Fruit fly (Drosophila melanogaster) whole organism, embryonic: Measurements from ENCODE around the gene Pk34A.

Experiments used
- Ada2b ChIP-seq: fragments of 200-800 bp; sonication (Bioruptor generic); IDR thresholded peaks from 2 replicates; pipeline ENCODE4 v1.3.6; 2022; ENCODE audit warnings: missing biosample characterization, missing genetic modification characterization
- Awh ChIP-seq: fragments of 200-800 bp; sonication (Bioruptor generic); IDR thresholded peaks from 2 replicates; pipeline ENCODE4, ENCODE4 v1.3.6; 2022; ENCODE audit warnings: missing biosample characterization, missing genetic modification characterization
- BtbVII ChIP-seq: fragments of 200-800 bp; sonication (Bioruptor generic); optimal IDR thresholded peaks from 3 replicates; lab custom pipeline; 2017; ENCODE audit warnings: missing biosample characterization, mild to moderate bottlenecking, missing genetic modification characterization
- CG12104 ChIP-seq: fragments of 200-800 bp; sonication (Bioruptor generic); optimal IDR thresholded peaks from 3 replicates; lab custom pipeline; 2016; ENCODE audit warnings: missing biosample characterization, missing genetic modification characterization
- CG12942 ChIP-seq: fragments of 200-800 bp; sonication (Bioruptor generic); optimal IDR thresholded peaks from 3 replicates; lab custom pipeline; 2016; ENCODE audit warnings: missing biosample characterization, missing genetic modification characterization
- CG13123 ChIP-seq: fragments of 200-800 bp; sonication (Bioruptor generic); optimal IDR thresholded peaks from 2 replicates; lab custom pipeline; 2016; ENCODE audit warnings: missing biosample characterization, missing genetic modification characterization
- CG13894 ChIP-seq: fragments of 200-800 bp; sonication (Bioruptor generic); optimal IDR thresholded peaks from 3 replicates; lab custom pipeline; 2018; ENCODE audit warnings: missing biosample characterization, mild to moderate bottlenecking, missing genetic modification characterization, moderate library complexity
- CG14014 ChIP-seq: fragments of 200-800 bp; sonication (Bioruptor generic); IDR thresholded peaks from 2 replicates; pipeline ENCODE4 v1.3.6; 2022; ENCODE audit warnings: missing biosample characterization, missing genetic modification characterization
- CG14441 ChIP-seq: fragments of 200-800 bp; sonication (Bioruptor generic); IDR thresholded peaks from 2 replicates; pipeline ENCODE4 v1.3.6; 2022; ENCODE audit warnings: missing biosample characterization, missing genetic modification characterization
- CG17186 ChIP-seq: fragments of 200-800 bp; sonication (Bioruptor generic); optimal IDR thresholded peaks from 3 replicates; lab custom pipeline; 2017; ENCODE audit warnings: missing biosample characterization, missing genetic modification reagents, missing genetic modification characterization
- CG2116 ChIP-seq: fragments of 200-800 bp; sonication (Bioruptor generic); optimal IDR thresholded peaks from 3 replicates; lab custom pipeline; 2018; ENCODE audit warnings: missing biosample characterization, mild to moderate bottlenecking, missing genetic modification characterization
- CG2120 ChIP-seq: fragments of 200-800 bp; sonication (Bioruptor generic); optimal IDR thresholded peaks from 3 replicates; lab custom pipeline; 2016; ENCODE audit warnings: missing biosample characterization, missing genetic modification characterization
- CG2199 ChIP-seq: fragments of 200-800 bp; sonication (Bioruptor generic); IDR thresholded peaks from 3 replicates; pipeline ENCODE4 v1.3.6; 2022; ENCODE audit warnings: missing biosample characterization, missing genetic modification characterization
- CG4404 ChIP-seq: fragments of 200-800 bp; sonication (Bioruptor generic); IDR thresholded peaks from 2 replicates; pipeline ENCODE4 v1.3.6; 2022; ENCODE audit warnings: missing biosample characterization, missing genetic modification characterization
- CG6272 ChIP-seq: fragments of 200-800 bp; sonication (Bioruptor generic); IDR thresholded peaks from 2 replicates; pipeline ENCODE4 v1.3.6; 2022; ENCODE audit warnings: missing biosample characterization, missing genetic modification characterization
- CG6654 ChIP-seq: fragments of 200-800 bp; sonication (Bioruptor generic); optimal IDR thresholded peaks from 2 replicates; lab custom pipeline; 2017; ENCODE audit warnings: missing biosample characterization, mild to moderate bottlenecking, missing genetic modification characterization
- D19B ChIP-seq: fragments of 200-800 bp; sonication (Bioruptor generic); optimal IDR thresholded peaks from 2 replicates; lab custom pipeline; 2017; ENCODE audit warnings: missing biosample characterization, mild to moderate bottlenecking, missing genetic modification characterization
- Dfd ChIP-seq, 2 experiments: fragments of >200 bp; optimal IDR thresholded peaks; 2 replicates each; lab custom pipeline; 2017; ENCODE audit warnings: missing biosample characterization in 2 of 2, missing genetic modification characterization in 2 of 2
- Dll ChIP-seq: fragments of 200-800 bp; sonication (Bioruptor generic); IDR thresholded peaks from 4 replicates; pipeline ENCODE4 v1.3.6; 2022; ENCODE audit warnings: missing biosample characterization, missing genetic modification characterization; ENCODE audit not compliant: partially characterized antibody
- Drgx ChIP-seq: fragments of 200-800 bp; sonication (Bioruptor generic); IDR thresholded peaks from 2 replicates; pipeline ENCODE4 v1.3.6; 2022; ENCODE audit warnings: missing biosample characterization, missing genetic modification characterization
- Fer3 ChIP-seq: fragments of 200-800 bp; sonication (Bioruptor generic); optimal IDR thresholded peaks from 2 replicates; lab custom pipeline; 2018; ENCODE audit warnings: missing biosample characterization, mild to moderate bottlenecking, missing genetic modification characterization, moderate library complexity
- Hr3 ChIP-seq: fragments of 200-800 bp; sonication (Bioruptor generic); optimal IDR thresholded peaks from 3 replicates; lab custom pipeline; 2016; ENCODE audit warnings: missing biosample characterization, missing genetic modification characterization
- Hr39 ChIP-seq: fragments of >200 bp; optimal IDR thresholded peaks from 2 replicates; lab custom pipeline; 2017
- Neu2 ChIP-seq: fragments of 200-800 bp; sonication (Bioruptor generic); optimal IDR thresholded peaks from 3 replicates; lab custom pipeline; 2016; ENCODE audit warnings: missing biosample characterization, missing genetic modification characterization, borderline replicate concordance
- Nf-YA ChIP-seq: fragments of 200-800 bp; sonication (Bioruptor generic); IDR thresholded peaks from 2 replicates; pipeline ENCODE4 v1.3.6; 2022; ENCODE audit warnings: missing biosample characterization, missing genetic modification characterization
- Nf-YB ChIP-seq: fragments of 200-800 bp; sonication (Bioruptor generic); optimal IDR thresholded peaks from 3 replicates; lab custom pipeline; 2019; ENCODE audit warnings: missing biosample characterization, mild to moderate bottlenecking, missing genetic modification characterization, moderate library complexity
- PHDP ChIP-seq: fragments of 200-800 bp; sonication (Bioruptor generic); optimal IDR thresholded peaks from 3 replicates; lab custom pipeline; 2018; ENCODE audit warnings: missing biosample characterization, mild to moderate bottlenecking, missing genetic modification characterization, moderate library complexity
- Sox102F ChIP-seq: fragments of 200-800 bp; sonication (Bioruptor generic); optimal IDR thresholded peaks from 2 replicates; lab custom pipeline; 2018; ENCODE audit warnings: missing biosample characterization, mild to moderate bottlenecking, missing genetic modification characterization, moderate library complexity
- Sry-δ ChIP-seq: fragments of 200-800 bp; sonication (Bioruptor generic); optimal IDR thresholded peaks from 2 replicates; lab custom pipeline; 2016; ENCODE audit warnings: missing biosample characterization, missing genetic modification characterization
- Taf1 ChIP-seq: fragments of 200-800 bp; sonication (Bioruptor generic); IDR thresholded peaks from 2 replicates; pipeline ENCODE4 v1.3.6; 2022; ENCODE audit warnings: missing biosample characterization, missing genetic modification characterization
- Usf ChIP-seq: fragments of 200-800 bp; sonication (Bioruptor generic); optimal IDR thresholded peaks from 2 replicates; lab custom pipeline; 2017; ENCODE audit warnings: missing genotype, missing biosample characterization, missing genetic modification characterization
- al ChIP-seq: fragments of 200-800 bp; sonication (Bioruptor generic); IDR thresholded peaks from 2 replicates; pipeline ENCODE4 v1.3.6; 2022; ENCODE audit warnings: missing biosample characterization, missing genetic modification characterization
- ato ChIP-seq: fragments of 200-800 bp; sonication (Bioruptor generic); IDR thresholded peaks from 2 replicates; pipeline ENCODE4 v1.3.6; 2022; ENCODE audit warnings: missing biosample characterization, missing genetic modification characterization; ENCODE audit not compliant: partially characterized antibody
- cad ChIP-seq: fragments of >200 bp; optimal IDR thresholded peaks from 2 replicates; lab custom pipeline; 2017; ENCODE audit warnings: missing biosample characterization, missing genetic modification characterization
- cas ChIP-seq: fragments of 200-800 bp; sonication (Bioruptor generic); IDR thresholded peaks from 2 replicates; pipeline ENCODE4 v1.3.6; 2022; ENCODE audit warnings: missing biosample characterization, missing genetic modification characterization
- chm ChIP-seq: fragments of 200-800 bp; sonication (Bioruptor generic); IDR thresholded peaks from 2 replicates; pipeline ENCODE4 v1.3.6; 2022; ENCODE audit warnings: missing biosample characterization, missing genetic modification characterization
- corto ChIP-seq: fragments of 200-800 bp; sonication (Bioruptor generic); optimal IDR thresholded peaks from 2 replicates; lab custom pipeline; 2016; ENCODE audit warnings: missing biosample characterization, mild to moderate bottlenecking, missing genetic modification characterization, moderate library complexity
- crol ChIP-seq: fragments of 200-800 bp; sonication (Bioruptor generic); IDR thresholded peaks from 2 replicates; pipeline ENCODE4 v1.3.6; 2022; ENCODE audit warnings: missing biosample characterization, missing genetic modification characterization
- en ChIP-seq: fragments of 200-800 bp; sonication (Bioruptor generic); optimal IDR thresholded peaks from 2 replicates; lab custom pipeline; 2016; ENCODE audit warnings: missing biosample characterization, missing genetic modification characterization
- fd64A ChIP-seq: fragments of 200-800 bp; sonication (Bioruptor generic); optimal IDR thresholded peaks from 3 replicates; lab custom pipeline; 2018; ENCODE audit warnings: missing biosample characterization, mild to moderate bottlenecking, missing genetic modification characterization
- fd96Cb ChIP-seq: fragments of 200-800 bp; sonication (Bioruptor generic); optimal IDR thresholded peaks from 2 replicates; lab custom pipeline; 2018; ENCODE audit warnings: missing biosample characterization, mild to moderate bottlenecking, missing genetic modification characterization, moderate library complexity
- gcm2 ChIP-seq: fragments of 200-800 bp; sonication (Bioruptor generic); optimal IDR thresholded peaks from 2 replicates; lab custom pipeline; 2016; ENCODE audit warnings: missing biosample characterization, missing genetic modification characterization
- jumu ChIP-seq: fragments of 200-800 bp; sonication (Bioruptor generic); optimal IDR thresholded peaks from 3 replicates; lab custom pipeline; 2016; ENCODE audit warnings: missing biosample characterization, missing genetic modification characterization
- kah ChIP-seq: fragments of 200-800 bp; sonication (Bioruptor generic); optimal IDR thresholded peaks from 2 replicates; lab custom pipeline; 2018; ENCODE audit warnings: missing biosample characterization, mild to moderate bottlenecking, missing genetic modification characterization
- luna ChIP-seq: fragments of 200-800 bp; sonication (Bioruptor generic); optimal IDR thresholded peaks from 2 replicates; lab custom pipeline; 2016; ENCODE audit warnings: missing biosample characterization, missing genetic modification characterization
- p53 ChIP-seq: fragments of 200-800 bp; sonication (Bioruptor generic); optimal IDR thresholded peaks from 2 replicates; lab custom pipeline; 2016; ENCODE audit warnings: missing biosample characterization, missing genetic modification characterization
- pum ChIP-seq: fragments of 200-800 bp; sonication (Bioruptor generic); optimal IDR thresholded peaks from 2 replicates; lab custom pipeline; 2016; ENCODE audit warnings: missing biosample characterization, missing genetic modification characterization
- row ChIP-seq: fragments of 200-800 bp; sonication (Bioruptor generic); IDR thresholded peaks from 3 replicates; pipeline ENCODE4 v1.3.6; 2022; ENCODE audit warnings: missing biosample characterization, missing genetic modification characterization
- run ChIP-seq: fragments of 200-800 bp; sonication (Bioruptor generic); optimal IDR thresholded peaks from 3 replicates; lab custom pipeline; 2018; ENCODE audit warnings: missing biosample characterization, mild to moderate bottlenecking, missing genetic modification characterization
- ssp ChIP-seq: fragments of 200-800 bp; sonication (Bioruptor generic); IDR thresholded peaks from 2 replicates; pipeline ENCODE4 v1.3.6; 2022; ENCODE audit warnings: missing biosample characterization, missing genetic modification characterization
- usp ChIP-seq: fragments of >200 bp; optimal IDR thresholded peaks from 2 replicates; lab custom pipeline; 2017; ENCODE audit warnings: missing biosample characterization, missing genetic modification characterization

Gene Pk34A

dm6 chr2L:13145035-13145683, 13.5 kb upstream of the Pk34A start (continued):
- TF ChIP-seq cad (GFP tag; lab: Kevin White, UChicago) (no peak), Sox102F (GFP tag; lab: Kevin White, UChicago) (peak; percentile 74), Dfd (GFP tag; optimal IDR thresholded peaks at IDR 0.05; lab: Kevin White, UChicago) (no peak), D19B (GFP tag; lab: Kevin White, UChicago) (peak; percentile 82), cas (GFP tag; lab: Robert Waterston, UW) (peak; percentile 45; the same call in 1 of the 2 replicates), CG13123 (GFP tag; lab: Kevin White, UChicago) (peak; percentile 29), CG12942 (GFP tag; lab: Kevin White, UChicago) (peak; percentile 58), corto (no peak), CG14441 (peak; percentile 83), ato (GFP tag; lab: Robert Waterston, UW) (no peak), CG12104 (GFP tag; lab: Kevin White, UChicago) (peak; percentile 59), Dll (GFP tag; lab: Robert Waterston, UW) (no peak), Neu2 (no peak), Ada2b (GFP tag; lab: Robert Waterston, UW) (peak; percentile 81), Fer3 (tag; lab: Kevin White, UChicago) (peak; percentile 87), p53 (GFP tag; lab: Kevin White, UChicago) (no peak), chm (no peak), Nf-YA (GFP tag; lab: Robert Waterston, UW) (peak; percentile 54; the same call in 1 of the 2 replicates), CG14014 (GFP tag; lab: Robert Waterston, UW) (peak; percentile 89), jumu (GFP tag; lab: Kevin White, UChicago) (peak; percentile 49), Usf (GFP tag; lab: Kevin White, UChicago) (peak; percentile 10), al (GFP tag; lab: Robert Waterston, UW) (peak; percentile 88), luna (GFP tag; lab: Kevin White, UChicago) (peak; percentile 68), Nf-YB (GFP tag; lab: Kevin White, UChicago) (peak; percentile 35), run (tag; lab: Kevin White, UChicago) (peak; percentile 50), crol (GFP tag; lab: Robert Waterston, UW) (no peak), Hr39 (lab: Kevin White, UChicago) (no peak), Awh (no peak), en (peak; percentile 41), usp (GFP tag; lab: Kevin White, UChicago) (no peak), fd64A (no peak), pum (GFP tag; lab: Kevin White, UChicago) (peak; percentile 69), PHDP (tag; lab: Kevin White, UChicago) (peak; percentile 81), CG2116 (no peak), CG17186 (GFP tag; lab: Kevin White, UChicago) (no peak), gcm2 (no peak), ssp (GFP tag; lab: Robert Waterston, UW) (peak; percentile 48), Drgx (peak; percentile 69; the same call in 1 of the 2 replicates), BtbVII (GFP tag; lab: Kevin White, UChicago) (peak; percentile 75), Taf1 (GFP tag; lab: Robert Waterston, UW) (0 out of 2 replicates have a peak, but pooled peaks have one; percentile 39), kah (no peak), CG2199 (no peak), Hr3 (GFP tag; lab: Kevin White, UChicago) (peak; percentile 54), CG4404 (GFP tag; lab: Robert Waterston, UW) (peak; percentile 44; the same call in 1 of the 2 replicates), row (peak; percentile 88), CG13894 (peak; percentile 71), fd96Cb (tag; lab: Kevin White, UChicago) (peak; percentile 61), CG6272 (GFP tag; lab: Robert Waterston, UW) (peak; percentile 64; the same call in 1 of the 2 replicates), CG2120 (GFP tag; lab: Kevin White, UChicago) (peak; percentile 91), Sry-δ (peak; percentile 30), CG6654 (GFP tag; lab: Kevin White, UChicago) (peak; percentile 41)
